Worm (Caenorhabditis elegans) whole organism, late embryonic: Measurements from ENCODE around the gene Y97E10AL.1.

Experiments used
- F13H6.1 ChIP-seq: sonication (generic microtip); optimal IDR thresholded peaks from 2 replicates; lab custom pipeline; 2016; ENCODE audit warnings: missing genetic modification characterization, missing compliant biosample characterization
- K09A11.1 ChIP-seq: sonication (generic microtip); optimal IDR thresholded peaks from 2 replicates; lab custom pipeline; 2017; ENCODE audit warnings: antibody characterized with exemption, mild to moderate bottlenecking, missing genetic modification characterization, missing compliant biosample characterization; ENCODE audit not compliant: insufficient read depth
- Y22D7AL.16 ChIP-seq: sonication (generic microtip); optimal IDR thresholded peaks from 2 replicates; lab custom pipeline; 2016; ENCODE audit warnings: missing genetic modification characterization, missing compliant biosample characterization
- ama-1 ChIP-seq: fragments of 150-350 bp; optimal IDR thresholded peaks from 2 replicates; lab custom pipeline; 2014
- ceh-14 ChIP-seq: sonication (generic microtip); optimal IDR thresholded peaks from 2 replicates; lab custom pipeline; 2016; ENCODE audit warnings: missing genotype, missing genetic modification characterization, missing compliant biosample characterization
- ceh-19 ChIP-seq: fragments of 200-800 bp; sonication (Bioruptor generic); optimal IDR thresholded peaks from 2 replicates; lab custom pipeline; 2018; ENCODE audit warnings: mild to moderate bottlenecking, missing genetic modification characterization, missing compliant biosample characterization
- ceh-2 ChIP-seq: sonication (generic microtip); optimal IDR thresholded peaks from 2 replicates; lab custom pipeline; 2016; ENCODE audit warnings: missing genotype, missing genetic modification characterization, missing compliant biosample characterization
- ceh-30 ChIP-seq: fragments of 150-350 bp; optimal IDR thresholded peaks from 2 replicates; lab custom pipeline; 2014; ENCODE audit warnings: missing biosample characterization, missing genetic modification characterization
- ceh-31 ChIP-seq: sonication (generic microtip); optimal IDR thresholded peaks from 2 replicates; lab custom pipeline; 2016; ENCODE audit warnings: missing genetic modification characterization, missing compliant biosample characterization
- ceh-45 ChIP-seq: fragments of 200-800 bp; sonication (Bioruptor generic); IDR thresholded peaks from 2 replicates; pipeline ENCODE4 v1.3.6; 2022; ENCODE audit warnings: missing genetic modification reagents, missing genetic modification characterization, missing compliant biosample characterization
- ceh-6 ChIP-seq: fragments of 200-800 bp; sonication (Bioruptor generic); optimal IDR thresholded peaks from 2 replicates; lab custom pipeline; 2018; ENCODE audit warnings: mild to moderate bottlenecking, missing genetic modification characterization, missing compliant biosample characterization
- ceh-9 ChIP-seq: sonication (generic microtip); optimal IDR thresholded peaks from 2 replicates; lab custom pipeline; 2016; ENCODE audit warnings: mild to moderate bottlenecking, missing genetic modification characterization, inconsistent platforms, missing compliant biosample characterization
- dmd-4 ChIP-seq: sonication (generic microtip); optimal IDR thresholded peaks from 2 replicates; lab custom pipeline; 2016; ENCODE audit warnings: borderline replicate concordance, missing genetic modification characterization, missing compliant biosample characterization
- dve-1 ChIP-seq: sonication (generic microtip); optimal IDR thresholded peaks from 2 replicates; lab custom pipeline; 2017; ENCODE audit warnings: antibody characterized with exemption, mild to moderate bottlenecking, missing genetic modification characterization, missing compliant biosample characterization
- elt-2 ChIP-seq: sonication (generic microtip); optimal IDR thresholded peaks from 2 replicates; lab custom pipeline; 2016; ENCODE audit warnings: missing genetic modification reagents, missing genetic modification characterization, missing compliant biosample characterization
- ets-4 ChIP-seq: sonication (generic microtip); optimal IDR thresholded peaks from 2 replicates; lab custom pipeline; 2016; ENCODE audit warnings: missing genetic modification characterization, missing compliant biosample characterization
- fkh-6 ChIP-seq: sonication (generic microtip); optimal IDR thresholded peaks from 2 replicates; lab custom pipeline; 2016; ENCODE audit warnings: missing genetic modification characterization, missing compliant biosample characterization
- gmeb-2 ChIP-seq: sonication (generic microtip); optimal IDR thresholded peaks from 2 replicates; lab custom pipeline; 2016; ENCODE audit warnings: missing genetic modification characterization, inconsistent platforms, missing compliant biosample characterization
- hlh-15 ChIP-seq: sonication (generic microtip); optimal IDR thresholded peaks from 2 replicates; lab custom pipeline; 2016; ENCODE audit warnings: missing genetic modification characterization, missing compliant biosample characterization
- hlh-30 ChIP-seq: sonication (generic microtip); optimal IDR thresholded peaks from 2 replicates; lab custom pipeline; 2017; ENCODE audit warnings: antibody characterized with exemption, missing genetic modification characterization, missing compliant biosample characterization; ENCODE audit not compliant: insufficient read depth
- hlh-6 ChIP-seq: sonication (generic microtip); optimal IDR thresholded peaks from 2 replicates; lab custom pipeline; 2016; ENCODE audit warnings: missing genotype, missing genetic modification characterization, missing compliant biosample characterization
- lin-11 ChIP-seq: fragments of 200-800 bp; sonication (Bioruptor generic); optimal IDR thresholded peaks from 2 replicates; lab custom pipeline; 2018; ENCODE audit warnings: mild to moderate bottlenecking, missing genetic modification characterization, missing compliant biosample characterization
- nhr-11 ChIP-seq: fragments of 150-350 bp; optimal IDR thresholded peaks from 2 replicates; lab custom pipeline; 2014; ENCODE audit warnings: missing biosample characterization, missing genetic modification characterization
- odd-2 ChIP-seq: sonication (generic microtip); optimal IDR thresholded peaks from 2 replicates; lab custom pipeline; 2017; ENCODE audit warnings: antibody characterized with exemption, mild to moderate bottlenecking, missing genetic modification characterization, missing compliant biosample characterization
- pat-9 ChIP-seq: fragments of 200-800 bp; sonication (Bioruptor generic); optimal IDR thresholded peaks from 2 replicates; lab custom pipeline; 2018; ENCODE audit warnings: mild to moderate bottlenecking, missing genetic modification characterization, moderate library complexity, missing compliant biosample characterization
- pax-1 ChIP-seq: fragments of 150-350 bp; optimal IDR thresholded peaks from 2 replicates; lab custom pipeline; 2014; ENCODE audit warnings: missing biosample characterization, missing genetic modification characterization
- pha-2 ChIP-seq: sonication (generic microtip); optimal IDR thresholded peaks from 2 replicates; lab custom pipeline; 2017; ENCODE audit warnings: mild to moderate bottlenecking, missing genetic modification characterization, missing compliant biosample characterization
- pqm-1 ChIP-seq: sonication (generic microtip); optimal IDR thresholded peaks from 2 replicates; lab custom pipeline; 2016; ENCODE audit warnings: missing genetic modification characterization, missing compliant biosample characterization
- pros-1 ChIP-seq: fragments of 150-350 bp; optimal IDR thresholded peaks from 2 replicates; lab custom pipeline; 2014; ENCODE audit warnings: missing biosample characterization, missing genetic modification reagents, missing genetic modification characterization
- ref-2 ChIP-seq: sonication (generic microtip); optimal IDR thresholded peaks from 2 replicates; lab custom pipeline; 2016; ENCODE audit warnings: missing genetic modification characterization, missing compliant biosample characterization
- sdc-2 ChIP-seq: sonication (generic microtip); optimal IDR thresholded peaks from 2 replicates; lab custom pipeline; 2016; ENCODE audit warnings: missing genotype, missing genetic modification characterization, missing compliant biosample characterization
- tbx-7 ChIP-seq: sonication (generic microtip); optimal IDR thresholded peaks from 2 replicates; lab custom pipeline; 2016; ENCODE audit warnings: missing genotype, missing genetic modification characterization, missing compliant biosample characterization
- ttx-3 ChIP-seq: sonication (generic microtip); optimal IDR thresholded peaks from 2 replicates; lab custom pipeline; 2016; ENCODE audit warnings: missing genetic modification reagents, missing genetic modification characterization, missing compliant biosample characterization
- unc-42 ChIP-seq: sonication (generic microtip); optimal IDR thresholded peaks from 2 replicates; lab custom pipeline; 2016; ENCODE audit warnings: missing genotype, missing genetic modification characterization, missing compliant biosample characterization
- unc-55 ChIP-seq: sonication (generic microtip); optimal IDR thresholded peaks from 2 replicates; lab custom pipeline; 2017; ENCODE audit warnings: missing biosample characterization, missing genetic modification reagents, missing genetic modification characterization
- unc-86 ChIP-seq: sonication (generic microtip); optimal IDR thresholded peaks from 2 replicates; lab custom pipeline; 2016; ENCODE audit warnings: missing genetic modification characterization, missing compliant biosample characterization
- zip-5 ChIP-seq: sonication (generic microtip); optimal IDR thresholded peaks from 2 replicates; lab custom pipeline; 2016; ENCODE audit warnings: missing genetic modification characterization, missing compliant biosample characterization

Gene Y97E10AL.1

ce11 chrV:8010103-8010502 lies 24.1 kb downstream of the Y97E10AL.1 start, which contains the start of gene Y97E10AR.4:
Gene Y97E10AR.4 (minus strand): TSS chrV:8010233.
- TF ChIP-seq ref-2 (no peak), F13H6.1 (no peak), dve-1 (tag; lab: Kevin White, UChicago) (no peak), hlh-6 (tag; lab: Kevin White, UChicago) (no peak), unc-42 (tag; lab: Kevin White, UChicago) (no peak), ceh-14 (no peak), dmd-4 (no peak), ceh-6 (GFP tag; lab: Kevin White, UChicago) (no peak), unc-86 (no peak), unc-55 (GFP tag; lab: Kevin White, UChicago) (no peak), pat-9 (tag; lab: Kevin White, UChicago) (no peak), ceh-31 (tag; lab: Kevin White, UChicago) (no peak), gmeb-2 (tag; lab: Kevin White, UChicago) (no peak), fkh-6 (tag; lab: Kevin White, UChicago) (no peak), ceh-9 (tag; lab: Kevin White, UChicago) (no peak), zip-5 (tag; lab: Kevin White, UChicago) (no peak)

ce11 chrV:8010846-8011245 lies 24.9 kb downstream of the Y97E10AL.1 start, which contains the start of gene lmtr-2:
Gene lmtr-2 (minus strand): TSS chrV:8011106.
- TF ChIP-seq ceh-2 (no peak), ama-1 (lab: Kevin White, UChicago) (peak; percentile 33)

ce11 chrV:8012032-8012431 lies 26.1 kb downstream of the Y97E10AL.1 start, which contains the start of gene rpb-9:
Gene rpb-9 (minus strand): TSS chrV:8012345.
- TF ChIP-seq pha-2 (no peak), nhr-11 (no peak), ceh-19 (no peak), hlh-15 (tag; lab: Kevin White, UChicago) (no peak)

ce11 chrV:8013901-8014388 lies 28.0 kb downstream of the Y97E10AL.1 start, which contains the start of gene Y97E10AR.6:
Gene Y97E10AR.6 (minus strand): TSS chrV:8013951.
- TF ChIP-seq unc-42 (tag; lab: Kevin White, UChicago) (peak; percentile 30), unc-55 (GFP tag; lab: Kevin White, UChicago) (no peak), hlh-30 (tag; lab: Kevin White, UChicago) (peak; percentile 90)

- no peak for TF ChIP-seq lin-11
- no peak for TF ChIP-seq unc-86
- TF ChIP-seq ceh-30 (tag; lab: Kevin White, UChicago) = no peak
- no peak for TF ChIP-seq Y22D7AL.16
- TF ChIP-seq hlh-6 (tag; lab: Kevin White, UChicago) = no peak
- no peak for TF ChIP-seq pqm-1 (tag; lab: Kevin White, UChicago)
- no peak for TF ChIP-seq ceh-45 (GFP tag; lab: Robert Waterston, UW)
- no peak for TF ChIP-seq F13H6.1
- no peak for TF ChIP-seq fkh-6 (tag; lab: Kevin White, UChicago)
- no peak for TF ChIP-seq elt-2 (tag; lab: Kevin White, UChicago)
- TF ChIP-seq zip-5 (tag; lab: Kevin White, UChicago) = no peak
- no peak for TF ChIP-seq odd-2
- TF ChIP-seq pros-1 (tag; lab: Kevin White, UChicago) = no peak
- TF ChIP-seq K09A11.1 (tag; lab: Kevin White, UChicago) = no peak
- no peak for TF ChIP-seq sdc-2 (tag; lab: Kevin White, UChicago)
- TF ChIP-seq tbx-7 (tag; lab: Kevin White, UChicago) = no peak
- no peak for TF ChIP-seq pax-1 (tag; lab: Kevin White, UChicago)
- no peak for TF ChIP-seq ttx-3 (tag; lab: Kevin White, UChicago)
- no peak for TF ChIP-seq ets-4
Measured at ce11 chrV:8016928-8017327, 31.0 kb downstream of the Y97E10AL.1 start, which contains the start of gene sptl-2. Gene sptl-2 (plus strand): TSS chrV:8017207.
